Worm (Caenorhabditis elegans) whole organism, midembryonic: Measurements from ENCODE around the gene mif-1.

Source experiments
- T22C8.4 ChIP-seq: fragments of 200-800 bp; sonication (Bioruptor generic); IDR thresholded peaks from 2 replicates; pipeline ENCODE4 v1.3.6; 2022; ENCODE audit warnings: missing genetic modification characterization, missing compliant biosample characterization
- cog-1 ChIP-seq: sonication (generic microtip); optimal IDR thresholded peaks from 2 replicates; lab custom pipeline; 2016; ENCODE audit warnings: missing genetic modification characterization, missing compliant biosample characterization
- flt-1 ChIP-seq: fragments of 200-800 bp; sonication (Bioruptor generic); IDR thresholded peaks from 2 replicates; pipeline ENCODE4 v1.3.6; 2022; ENCODE audit warnings: missing genetic modification characterization, missing compliant biosample characterization
- klf-2 ChIP-seq: fragments of 200-800 bp; sonication (Bioruptor generic); conservative IDR thresholded peaks from 2 replicates; pipeline ENCODE4 v1.3.6; 2022; ENCODE audit warnings: missing genetic modification reagents, missing genetic modification characterization, missing compliant biosample characterization
- med-1 ChIP-seq: sonication (generic microtip); optimal IDR thresholded peaks from 2 replicates; lab custom pipeline; 2017; ENCODE audit warnings: missing genetic modification characterization, mild to moderate bottlenecking, missing compliant biosample characterization, antibody characterized with exemption, missing genetic modification reagents; ENCODE audit not compliant: insufficient read depth
- ref-1 ChIP-seq: fragments of 200-800 bp; sonication (Bioruptor generic); conservative IDR thresholded peaks from 2 replicates; pipeline ENCODE4 v1.3.6; 2022; ENCODE audit warnings: missing genetic modification reagents, missing genetic modification characterization, missing compliant biosample characterization
- tab-1 ChIP-seq: fragments of 200-800 bp; sonication (Bioruptor generic); IDR thresholded peaks from 2 replicates; pipeline ENCODE4 v1.3.6; 2022; ENCODE audit warnings: missing genetic modification characterization, missing compliant biosample characterization
- ztf-23 ChIP-seq: fragments of 200-800 bp; sonication (Bioruptor generic); IDR thresholded peaks from 2 replicates; pipeline ENCODE4 v1.3.6; 2022; ENCODE audit warnings: missing genetic modification reagents, missing genetic modification characterization, missing compliant biosample characterization
- ztf-29 ChIP-seq: fragments of 200-800 bp; sonication (Bioruptor generic); IDR thresholded peaks from 2 replicates; pipeline ENCODE4 v1.3.6; 2022; ENCODE audit warnings: missing genetic modification reagents, missing genetic modification characterization, missing compliant biosample characterization

ce11 chrIII:11856852-11857251 is 8.9 kb downstream of the mif-1 start:
- TF ChIP-seq ztf-23 (GFP tag; lab: Robert Waterston, UW) (no peak), cog-1 (tag; lab: Kevin White, UChicago) (no peak), med-1 (no peak), flt-1 (GFP tag; lab: Robert Waterston, UW) (no peak), T22C8.4 (GFP tag; lab: Robert Waterston, UW) (no peak), tab-1 (GFP tag; lab: Robert Waterston, UW) (no peak), ztf-29 (GFP tag; lab: Robert Waterston, UW) (no peak), klf-2 (no peak), ref-1 (GFP tag; lab: Robert Waterston, UW) (no peak)
